Worm (Caenorhabditis elegans) whole organism, early embryonic: ENCODE results near the gene F46F3.3.

ENCODE experiments used
- B0310.2 ChIP-seq: sonication (generic microtip); optimal IDR thresholded peaks from 2 replicates; lab custom pipeline; 2016; ENCODE audit warnings: mild to moderate bottlenecking, missing genetic modification characterization, missing compliant biosample characterization
- F13C5.2 ChIP-seq: sonication (generic microtip); optimal IDR thresholded peaks from 2 replicates; lab custom pipeline; 2017; ENCODE audit warnings: mild to moderate bottlenecking, missing genetic modification characterization, inconsistent platforms, missing compliant biosample characterization
- aly-1 ChIP-seq: sonication (generic microtip); optimal IDR thresholded peaks from 2 replicates; lab custom pipeline; 2016; ENCODE audit warnings: missing genetic modification characterization, missing compliant biosample characterization
- ama-1 ChIP-seq: fragments of 150-350 bp; optimal IDR thresholded peaks from 2 replicates; lab custom pipeline; 2014
- ceh-13 ChIP-seq: fragments of 200-800 bp; sonication (Bioruptor generic); optimal IDR thresholded peaks from 2 replicates; lab custom pipeline; 2018; ENCODE audit warnings: mild to moderate bottlenecking, missing genetic modification characterization, missing compliant biosample characterization
- ceh-36 ChIP-seq: sonication (generic microtip); optimal IDR thresholded peaks from 2 replicates; lab custom pipeline; 2016; ENCODE audit warnings: missing genetic modification characterization, inconsistent platforms, missing compliant biosample characterization
- ets-7 ChIP-seq: sonication (generic microtip); optimal IDR thresholded peaks from 2 replicates; lab custom pipeline; 2016; ENCODE audit warnings: missing genotype, missing genetic modification characterization, missing compliant biosample characterization
- flt-1 ChIP-seq: fragments of 200-800 bp; sonication (Bioruptor generic); IDR thresholded peaks from 2 replicates; pipeline ENCODE4 v1.3.6; 2022; ENCODE audit warnings: missing genetic modification characterization, missing compliant biosample characterization
- hmbx-1 ChIP-seq: sonication (generic microtip); optimal IDR thresholded peaks from 2 replicates; lab custom pipeline; 2016; ENCODE audit warnings: mild to moderate bottlenecking, missing genetic modification characterization, missing compliant biosample characterization
- hmg-4 ChIP-seq: fragments of 200-800 bp; sonication (Bioruptor generic); optimal IDR thresholded peaks from 2 replicates; lab custom pipeline; 2018; ENCODE audit warnings: mild to moderate bottlenecking, missing genetic modification characterization, missing compliant biosample characterization
- hnd-1 ChIP-seq: sonication (generic microtip); optimal IDR thresholded peaks from 2 replicates; lab custom pipeline; 2016; ENCODE audit warnings: missing genetic modification characterization, missing compliant biosample characterization
- pes-1 ChIP-seq: fragments of 200-800 bp; sonication (Bioruptor generic); IDR thresholded peaks from 2 replicates; pipeline ENCODE4 v1.3.6; 2022; ENCODE audit warnings: missing genetic modification reagents, missing genetic modification characterization, missing compliant biosample characterization
- scrt-1 ChIP-seq: fragments of 200-800 bp; sonication (Bioruptor generic); IDR thresholded peaks from 2 replicates; pipeline ENCODE4 v1.3.6; 2022; ENCODE audit warnings: missing genetic modification characterization, missing compliant biosample characterization
- sea-1 ChIP-seq: fragments of 200-800 bp; sonication (Bioruptor generic); conservative IDR thresholded peaks from 2 replicates; pipeline ENCODE4 v1.3.6; 2022; ENCODE audit warnings: missing genetic modification characterization, missing compliant biosample characterization
- tbx-11 ChIP-seq: fragments of 200-800 bp; sonication (Bioruptor generic); IDR thresholded peaks from 2 replicates; pipeline ENCODE4 v1.3.6; 2022; ENCODE audit warnings: missing genetic modification characterization, missing compliant biosample characterization
- tbx-37 ChIP-seq: fragments of 200-800 bp; sonication (Bioruptor generic); conservative IDR thresholded peaks from 2 replicates; pipeline ENCODE4 v1.3.6; 2022; ENCODE audit warnings: missing genetic modification reagents, missing genetic modification characterization, missing compliant biosample characterization
- tra-4 ChIP-seq: sonication (generic microtip); optimal IDR thresholded peaks from 2 replicates; lab custom pipeline; 2017; ENCODE audit warnings: missing genetic modification characterization, missing compliant biosample characterization

F46F3.3 gene

ce11 chrV:11706353-11706752 lies 39.1 kb downstream of the F46F3.3 start:
- no peak for TF ChIP-seq scrt-1
- TF ChIP-seq tbx-37 = no peak
- no peak for TF ChIP-seq hnd-1 (tag; lab: Kevin White, UChicago)
- no peak for TF ChIP-seq tra-4 (tag; lab: Kevin White, UChicago)
- TF ChIP-seq tbx-11 (GFP tag; lab: Robert Waterston, UW) = no peak
- no peak for TF ChIP-seq hmbx-1 (tag; lab: Kevin White, UChicago)
- no peak for TF ChIP-seq ama-1 (lab: Kevin White, UChicago)
- no peak for TF ChIP-seq flt-1 (GFP tag; lab: Robert Waterston, UW)
- TF ChIP-seq hmg-4 = no peak
- no peak for TF ChIP-seq aly-1
- TF ChIP-seq ceh-13 = no peak
- TF ChIP-seq pes-1 (GFP tag; lab: Robert Waterston, UW) = no peak
- no peak for TF ChIP-seq B0310.2
- no peak for TF ChIP-seq ets-7
- no peak for TF ChIP-seq F13C5.2 (tag; lab: Kevin White, UChicago)
- no peak for TF ChIP-seq ceh-36 (tag; lab: Kevin White, UChicago)
- TF ChIP-seq sea-1 = no peak

DNA sequence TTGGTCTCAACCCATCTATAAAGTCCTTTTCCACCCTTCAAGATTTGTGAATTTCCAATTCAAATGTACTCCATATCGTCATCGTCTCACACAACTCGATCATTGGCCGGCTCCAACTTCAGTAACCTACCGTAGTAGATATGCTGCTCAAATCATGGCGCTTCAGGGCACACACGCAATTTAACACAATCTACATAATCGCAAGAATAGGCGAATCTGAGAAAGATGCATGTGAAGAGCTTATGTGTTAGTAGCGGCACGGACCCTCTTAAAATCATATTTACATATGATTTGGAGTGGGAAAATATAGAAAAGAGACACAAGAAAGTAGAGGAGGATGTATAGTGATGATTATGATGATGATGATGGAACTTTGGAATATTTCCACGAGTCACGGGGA lies 44.5 kb downstream of the F46F3.3 start:
- TF ChIP-seq hmg-4 (no peak), hnd-1 (tag; lab: Kevin White, UChicago) (no peak), B0310.2 (no peak), ceh-36 (tag; lab: Kevin White, UChicago) (no peak), sea-1 (no peak), scrt-1 (no peak), tra-4 (tag; lab: Kevin White, UChicago) (no peak), ceh-13 (no peak), aly-1 (no peak)

ce11 chrV:11715797-11716196 lies 48.5 kb downstream of the F46F3.3 start, which contains the start of gene tre-3:
TSS of gene tre-3 (minus strand) at chrV:11715903.
- TF ChIP-seq tbx-11 (GFP tag; lab: Robert Waterston, UW) = no peak
- no peak for TF ChIP-seq ets-7
- TF ChIP-seq sea-1 = no peak
- no peak for TF ChIP-seq pes-1 (GFP tag; lab: Robert Waterston, UW)
- no peak for TF ChIP-seq tra-4 (tag; lab: Kevin White, UChicago)
- no peak for TF ChIP-seq aly-1
- no peak for TF ChIP-seq F13C5.2 (tag; lab: Kevin White, UChicago)
- no peak for TF ChIP-seq hmg-4
- TF ChIP-seq hmbx-1 (tag; lab: Kevin White, UChicago) = no peak
- no peak for TF ChIP-seq ceh-36 (tag; lab: Kevin White, UChicago)
- TF ChIP-seq ama-1 (lab: Kevin White, UChicago) = no peak
- TF ChIP-seq B0310.2 = no peak
- no peak for TF ChIP-seq flt-1 (GFP tag; lab: Robert Waterston, UW)
- TF ChIP-seq scrt-1 = no peak
- TF ChIP-seq ceh-13 = no peak
- no peak for TF ChIP-seq tbx-37
- TF ChIP-seq hnd-1 (tag; lab: Kevin White, UChicago) = no peak

- TF ChIP-seq ceh-13 (no peak), F13C5.2 (tag; lab: Kevin White, UChicago) (no peak)
These were observed 49.7 kb downstream of the F46F3.3 start for ce11 chrV:11716930-11717329.
